Worm (Caenorhabditis elegans): Measurements from ENCODE around the gene cct-5.

- TF ChIP-seq unc-86 (tag; optimal IDR thresholded peaks at IDR 0.05), result no peak
- TF ChIP-seq mdl-1 (tag; optimal IDR thresholded peaks at IDR 0.05), result no peak
- TF ChIP-seq unc-62 (GFP tag; optimal IDR thresholded peaks at IDR 0.05), result no peak
- TF ChIP-seq nhr-237 (tag; optimal IDR thresholded peaks at IDR 0.05), result no peak
- TF ChIP-seq elt-3 (tag; optimal IDR thresholded peaks at IDR 0.05), result no peak
- peak in 1 of 2 experiments; percentile 14 for TF ChIP-seq lsy-2 (tag; optimal IDR thresholded peaks at IDR 0.05)
- TF ChIP-seq nhr-19 (GFP tag; conservative IDR thresholded peaks at IDR 0.05), result no peak
- TF ChIP-seq efl-1 (optimal IDR thresholded peaks at IDR 0.05), result no peak
- TF ChIP-seq efl-1 (GFP tag; optimal IDR thresholded peaks at IDR 0.05 in 1 of 2), result no peak
- TF ChIP-seq nhr-12 (tag; optimal IDR thresholded peaks at IDR 0.05), result no peak
- TF ChIP-seq C04F5.9 (tag; optimal IDR thresholded peaks at IDR 0.05), result no peak
- TF ChIP-seq nhr-77 (tag; optimal IDR thresholded peaks at IDR 0.05), result no peak
- TF ChIP-seq nhr-20 (tag; optimal IDR thresholded peaks at IDR 0.05), result no peak
- TF ChIP-seq C34B4.2 (tag; optimal IDR thresholded peaks at IDR 0.05), result no peak
These were observed 31.1 kb downstream of the cct-5 start for ce11 chrIII:4476806-4477205.

All from whole organism, L1 larva.